Worm (Caenorhabditis elegans): Measurements from ENCODE around the gene Y32F6B.1.

The Y32F6B.1 gene

ce11 chrV:10485389-10485788 lies 849 bp upstream of the Y32F6B.1 start:
- no peak for TF ChIP-seq ets-7 (tag; optimal IDR thresholded peaks at IDR 0.05)
- no peak for TF ChIP-seq ceh-36 (tag; optimal IDR thresholded peaks at IDR 0.05)
- no peak for TF ChIP-seq B0310.2 (tag; optimal IDR thresholded peaks at IDR 0.05)
- no peak for TF ChIP-seq tbx-11 (GFP tag; IDR thresholded peaks at IDR 0.05)
- no peak for TF ChIP-seq hmbx-1 (tag; optimal IDR thresholded peaks at IDR 0.05)
- no peak for TF ChIP-seq aly-1 (tag; optimal IDR thresholded peaks at IDR 0.05)
- TF ChIP-seq hmg-4 (GFP tag; optimal IDR thresholded peaks at IDR 0.05), result no peak
- no peak for TF ChIP-seq hnd-1 (tag; optimal IDR thresholded peaks at IDR 0.05)
- TF ChIP-seq tbx-37 (GFP tag; conservative IDR thresholded peaks at IDR 0.05), result no peak
- no peak for TF ChIP-seq sea-1 (GFP tag; conservative IDR thresholded peaks at IDR 0.05)
- no peak for TF ChIP-seq scrt-1 (GFP tag; IDR thresholded peaks at IDR 0.05)
- TF ChIP-seq flt-1 (GFP tag; IDR thresholded peaks at IDR 0.05), result no peak
- TF ChIP-seq tra-4 (tag; optimal IDR thresholded peaks at IDR 0.05), result no peak
- no peak for TF ChIP-seq pes-1 (GFP tag; IDR thresholded peaks at IDR 0.05)
- no peak for TF ChIP-seq F13C5.2 (tag; optimal IDR thresholded peaks at IDR 0.05)
- TF ChIP-seq ama-1 (optimal IDR thresholded peaks at IDR 0.05), result no peak

- TF ChIP-seq sea-1 (GFP tag; conservative IDR thresholded peaks at IDR 0.05) (no peak), tra-4 (tag; optimal IDR thresholded peaks at IDR 0.05) (no peak), hmg-4 (GFP tag; optimal IDR thresholded peaks at IDR 0.05) (no peak), flt-1 (GFP tag; IDR thresholded peaks at IDR 0.05) (no peak), tbx-37 (GFP tag; conservative IDR thresholded peaks at IDR 0.05) (no peak), pes-1 (GFP tag; IDR thresholded peaks at IDR 0.05) (no peak), ceh-36 (tag; optimal IDR thresholded peaks at IDR 0.05) (no peak), B0310.2 (tag; optimal IDR thresholded peaks at IDR 0.05) (no peak), aly-1 (tag; optimal IDR thresholded peaks at IDR 0.05) (no peak), tbx-11 (GFP tag; IDR thresholded peaks at IDR 0.05) (no peak), ceh-13 (GFP tag; optimal IDR thresholded peaks at IDR 0.05) (no peak), ets-7 (tag; optimal IDR thresholded peaks at IDR 0.05) (no peak), hmbx-1 (tag; optimal IDR thresholded peaks at IDR 0.05) (no peak), ama-1 (optimal IDR thresholded peaks at IDR 0.05) (no peak), F13C5.2 (tag; optimal IDR thresholded peaks at IDR 0.05) (no peak), hnd-1 (tag; optimal IDR thresholded peaks at IDR 0.05) (no peak), scrt-1 (GFP tag; IDR thresholded peaks at IDR 0.05) (no peak)
Observed at ce11 chrV:10483995-10484394, 545 bp downstream of the Y32F6B.1 start.

ce11 chrV:10478097-10478828 lies 6.3 kb downstream of the Y32F6B.1 start, which contains the start of the genes crp-1 and Y32F6B.9:
TSS of gene crp-1 (plus strand) at chrV:10478564.
TSS of gene Y32F6B.9 (plus strand) at chrV:10478699.
- TF ChIP-seq ets-7 (tag; optimal IDR thresholded peaks at IDR 0.05) (no peak), tra-4 (tag; optimal IDR thresholded peaks at IDR 0.05) (no peak), hmg-4 (GFP tag; optimal IDR thresholded peaks at IDR 0.05) (no peak), hnd-1 (tag; optimal IDR thresholded peaks at IDR 0.05) (no peak), tbx-37 (GFP tag; conservative IDR thresholded peaks at IDR 0.05) (no peak), ama-1 (optimal IDR thresholded peaks at IDR 0.05) (no peak), pes-1 (GFP tag; IDR thresholded peaks at IDR 0.05) (no peak), ceh-36 (tag; optimal IDR thresholded peaks at IDR 0.05) (no peak)

ce11 chrV:10476864-10477443 lies 7.6 kb downstream of the Y32F6B.1 start:
- no peak for TF ChIP-seq aly-1 (tag; optimal IDR thresholded peaks at IDR 0.05)
- no peak for TF ChIP-seq ceh-36 (tag; optimal IDR thresholded peaks at IDR 0.05)
- TF ChIP-seq scrt-1 (GFP tag; IDR thresholded peaks at IDR 0.05), result no peak
- TF ChIP-seq sea-1 (GFP tag; conservative IDR thresholded peaks at IDR 0.05), result no peak
- TF ChIP-seq hmg-4 (GFP tag; optimal IDR thresholded peaks at IDR 0.05), result no peak
- no peak for TF ChIP-seq F13C5.2 (tag; optimal IDR thresholded peaks at IDR 0.05)
- no peak for TF ChIP-seq ets-7 (tag; optimal IDR thresholded peaks at IDR 0.05)
- no peak for TF ChIP-seq hmbx-1 (tag; optimal IDR thresholded peaks at IDR 0.05)
- TF ChIP-seq B0310.2 (tag; optimal IDR thresholded peaks at IDR 0.05), result no peak
- TF ChIP-seq pes-1 (GFP tag; IDR thresholded peaks at IDR 0.05), result no peak
- TF ChIP-seq flt-1 (GFP tag; IDR thresholded peaks at IDR 0.05), result no peak
- TF ChIP-seq ama-1 (optimal IDR thresholded peaks at IDR 0.05), result no peak
- no peak for TF ChIP-seq tbx-37 (GFP tag; conservative IDR thresholded peaks at IDR 0.05)
- no peak for TF ChIP-seq ceh-13 (GFP tag; optimal IDR thresholded peaks at IDR 0.05)
- TF ChIP-seq hnd-1 (tag; optimal IDR thresholded peaks at IDR 0.05), result no peak
- no peak for TF ChIP-seq tbx-11 (GFP tag; IDR thresholded peaks at IDR 0.05)
- no peak for TF ChIP-seq tra-4 (tag; optimal IDR thresholded peaks at IDR 0.05)

- TF ChIP-seq flt-1 (GFP tag; IDR thresholded peaks at IDR 0.05) (no peak), tra-4 (tag; optimal IDR thresholded peaks at IDR 0.05) (no peak), aly-1 (tag; optimal IDR thresholded peaks at IDR 0.05) (no peak), sea-1 (GFP tag; conservative IDR thresholded peaks at IDR 0.05) (no peak), ets-7 (tag; optimal IDR thresholded peaks at IDR 0.05) (no peak), hnd-1 (tag; optimal IDR thresholded peaks at IDR 0.05) (no peak), B0310.2 (tag; optimal IDR thresholded peaks at IDR 0.05) (no peak), hmbx-1 (tag; optimal IDR thresholded peaks at IDR 0.05) (no peak)
Observed at ce11 chrV:10475421-10475820, 9.1 kb downstream of the Y32F6B.1 start.

- TF ChIP-seq aly-1 (tag; optimal IDR thresholded peaks at IDR 0.05) (no peak), ets-7 (tag; optimal IDR thresholded peaks at IDR 0.05) (no peak), B0310.2 (tag; optimal IDR thresholded peaks at IDR 0.05) (no peak), pes-1 (GFP tag; IDR thresholded peaks at IDR 0.05) (no peak), ceh-13 (GFP tag; optimal IDR thresholded peaks at IDR 0.05) (no peak), tra-4 (tag; optimal IDR thresholded peaks at IDR 0.05) (no peak), ama-1 (optimal IDR thresholded peaks at IDR 0.05) (no peak), tbx-37 (GFP tag; conservative IDR thresholded peaks at IDR 0.05) (no peak), flt-1 (GFP tag; IDR thresholded peaks at IDR 0.05) (no peak), hnd-1 (tag; optimal IDR thresholded peaks at IDR 0.05) (no peak), F13C5.2 (tag; optimal IDR thresholded peaks at IDR 0.05) (no peak), hmg-4 (GFP tag; optimal IDR thresholded peaks at IDR 0.05) (no peak), tbx-11 (GFP tag; IDR thresholded peaks at IDR 0.05) (no peak), sea-1 (GFP tag; conservative IDR thresholded peaks at IDR 0.05) (no peak), scrt-1 (GFP tag; IDR thresholded peaks at IDR 0.05) (no peak), ceh-36 (tag; optimal IDR thresholded peaks at IDR 0.05) (no peak), hmbx-1 (tag; optimal IDR thresholded peaks at IDR 0.05) (no peak)
Observed at ce11 chrV:10474040-10474439, 10.5 kb downstream of the Y32F6B.1 start.

Data from whole organism, early embryonic.